Worm (Caenorhabditis elegans) whole organism, young adult: Measurements from ENCODE around the gene fan-1.
A peak's percentile ranks its signal among the peaks of the same experiment; 100 is the strongest.
"Not testable (repeated sequence)": the region's sequence is repeated elsewhere in the genome, so short reads cannot be mapped to it uniquely, and the experiment has no call there.

Source experiments
- C06A6.2 ChIP-seq: fragments of 200-800 bp; sonication (Bioruptor generic); conservative IDR thresholded peaks from 2 replicates; pipeline ENCODE4 v1.3.6; 2022; ENCODE audit warnings: missing genetic modification characterization, missing compliant biosample characterization
- F37B4.10 ChIP-seq: fragments of 200-800 bp; sonication (Bioruptor generic); IDR thresholded peaks from 2 replicates; pipeline ENCODE4 v1.3.6; 2022; ENCODE audit warnings: missing genetic modification characterization, missing compliant biosample characterization
- ama-1 ChIP-seq, 3 experiments: fragments of 150-350 bp in 1 of 3; sonication (generic microtip) in 2 of 3; optimal IDR thresholded peaks; 2 replicates each; lab custom pipeline; 2014 to 2018; ENCODE audit warnings: missing biosample characterization in 2 of 3, missing genetic modification characterization in 2 of 3, missing genetic modification reagents in 2 of 3
- egl-44 ChIP-seq: fragments of 200-800 bp; sonication (Bioruptor generic); IDR thresholded peaks from 2 replicates; pipeline ENCODE4 v1.3.6; 2022; ENCODE audit warnings: missing genetic modification reagents, missing genetic modification characterization, missing compliant biosample characterization
- nfya-2 ChIP-seq: fragments of 200-800 bp; sonication (Bioruptor generic); IDR thresholded peaks from 2 replicates; pipeline ENCODE4 v1.3.6; 2022; ENCODE audit warnings: missing genetic modification reagents, missing genetic modification characterization, missing compliant biosample characterization
- snpc-1.3 ChIP-seq: sonication (generic microtip); optimal IDR thresholded peaks from 2 replicates; lab custom pipeline; 2017; ENCODE audit warnings: missing genetic modification characterization, mild to moderate bottlenecking, missing compliant biosample characterization, antibody characterized with exemption, moderate library complexity, missing genotype, missing genetic modification reagents; ENCODE audit not compliant: insufficient read depth
- snpc-4 ChIP-seq, 5 experiments: fragments of 150-350 bp in 1 of 5; sonication (generic microtip) in 4 of 5; optimal IDR thresholded peaks; 2 replicates each; lab custom pipeline; 2014 to 2018; ENCODE audit warnings: missing genetic modification characterization in 5 of 5, missing biosample characterization in 3 of 5, antibody characterized with exemption in 2 of 5, mild to moderate bottlenecking in 2 of 5, missing compliant biosample characterization in 2 of 5, missing genotype in 2 of 5, moderate library complexity in 2 of 5, missing genetic modification reagents in 1 of 5
- xnd-1 ChIP-seq: sonication (generic microtip); optimal IDR thresholded peaks from 2 replicates; lab custom pipeline; 2016; ENCODE audit warnings: missing genotype, missing genetic modification reagents, missing genetic modification characterization, missing compliant biosample characterization
- zim-3 ChIP-seq: sonication (generic microtip); optimal IDR thresholded peaks from 2 replicates; lab custom pipeline; 2017; ENCODE audit warnings: mild to moderate bottlenecking, missing genetic modification characterization, moderate library complexity, missing compliant biosample characterization
- ztf-18 ChIP-seq: sonication (generic microtip); optimal IDR thresholded peaks from 2 replicates; lab custom pipeline; 2016; ENCODE audit warnings: missing genotype, mild to moderate bottlenecking, missing genetic modification characterization, missing compliant biosample characterization

DNA sequence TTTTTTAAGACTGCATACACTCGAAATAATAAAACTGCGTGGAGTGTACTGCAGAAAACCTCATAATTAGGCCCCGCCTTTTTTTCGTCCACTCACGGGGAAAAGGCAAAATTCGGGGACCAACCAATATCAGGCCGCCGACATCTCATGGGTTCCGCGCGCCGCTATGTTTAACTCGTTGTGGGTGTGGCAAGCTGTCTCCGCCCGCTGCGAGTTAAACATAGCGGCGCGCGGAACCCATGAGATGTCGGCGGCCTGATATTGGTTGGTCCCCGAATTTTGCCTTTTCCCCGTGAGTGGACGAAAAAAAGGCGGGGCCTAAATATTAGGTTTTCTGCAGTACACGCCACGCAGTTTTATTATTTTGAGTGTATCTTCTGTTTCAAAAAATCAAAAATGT, 47.2 kb upstream of the fan-1 start:
- not testable (repeated sequence) for TF ChIP-seq ztf-18 (tag; lab: Kevin White, UChicago); snpc-1.3 (tag; lab: Kevin White, UChicago); xnd-1 (tag; lab: Kevin White, UChicago); F37B4.10; C06A6.2 (GFP tag; lab: Robert Waterston, UW); ama-1 (optimal IDR thresholded peaks at IDR 0.05; lab: Kevin White, UChicago); ama-1 (GFP tag; optimal IDR thresholded peaks at IDR 0.05; lab: Kevin White, UChicago); nfya-2 (GFP tag; lab: Robert Waterston, UW); egl-44 (GFP tag; lab: Robert Waterston, UW); zim-3
- TF ChIP-seq snpc-4 (GFP tag; optimal IDR thresholded peaks at IDR 0.05; lab: Kevin White, UChicago) (peak; percentile 74), snpc-4 (tag; optimal IDR thresholded peaks at IDR 0.05; lab: Kevin White, UChicago) (peak; percentile 67 to 96 (median 90))
